Worm (Caenorhabditis elegans): ENCODE measurements around the gene fbxa-2.
A peak's percentile ranks its signal among the peaks of the same experiment; 100 is the strongest.

Gene fbxa-2

ce11 chrV:16297070-16297469 lies 27.6 kb upstream of the fbxa-2 start, which contains the start of gene srbc-83:
Gene srbc-83 (plus strand): TSS chrV:16297370.
- TF ChIP-seq dmd-4 (tag; optimal IDR thresholded peaks at IDR 0.05): no peak

- TF ChIP-seq sma-3 (GFP tag; optimal IDR thresholded peaks at IDR 0.05): no peak
- no peak for TF ChIP-seq nhr-21 (tag; optimal IDR thresholded peaks at IDR 0.05)
- TF ChIP-seq mdl-1 (tag; optimal IDR thresholded peaks at IDR 0.05): no peak
- TF ChIP-seq lin-11 (tag; optimal IDR thresholded peaks at IDR 0.05): no peak
- no peak for TF ChIP-seq alr-1 (tag; optimal IDR thresholded peaks at IDR 0.05)
- no peak for TF ChIP-seq gmeb-1 (tag; optimal IDR thresholded peaks at IDR 0.05)
Observed at ce11 chrV:16292409-16292808, 23.0 kb upstream of the fbxa-2 start, which contains the start of gene oac-5. Gene oac-5 (plus strand): TSS chrV:16292709.

ce11 chrV:16287619-16288018 lies 18.2 kb upstream of the fbxa-2 start, which contains the start of gene F28G4.3:
Gene F28G4.3 (minus strand): TSS chrV:16287719.
- TF ChIP-seq nhr-25 (tag; optimal IDR thresholded peaks at IDR 0.05): no peak
- TF ChIP-seq unc-39 (tag; optimal IDR thresholded peaks at IDR 0.05): no peak
- TF ChIP-seq mab-5 (tag; optimal IDR thresholded peaks at IDR 0.05): no peak
- no peak for TF ChIP-seq ztf-11 (tag; optimal IDR thresholded peaks at IDR 0.05)
- no peak for TF ChIP-seq sma-3 (GFP tag; optimal IDR thresholded peaks at IDR 0.05)
- TF ChIP-seq ceh-16 (tag; optimal IDR thresholded peaks at IDR 0.05): no peak
- TF ChIP-seq lin-13 (GFP tag; optimal IDR thresholded peaks at IDR 0.05): no peak
- no peak for TF ChIP-seq elt-3 (tag; optimal IDR thresholded peaks at IDR 0.05)
- TF ChIP-seq ztf-4 (tag; optimal IDR thresholded peaks at IDR 0.05): no peak
- no peak for TF ChIP-seq nhr-129 (tag; optimal IDR thresholded peaks at IDR 0.05)
- TF ChIP-seq ama-1 (optimal IDR thresholded peaks at IDR 0.05): no peak
- no peak for TF ChIP-seq R02D3.7 (tag; optimal IDR thresholded peaks at IDR 0.05)
- TF ChIP-seq nhr-21 (tag; optimal IDR thresholded peaks at IDR 0.05): no peak
- TF ChIP-seq dmd-4 (tag; optimal IDR thresholded peaks at IDR 0.05): no peak
- TF ChIP-seq snpc-4 (tag; optimal IDR thresholded peaks at IDR 0.05): no peak
- no peak for TF ChIP-seq nhr-6 (tag; optimal IDR thresholded peaks at IDR 0.05)
- TF ChIP-seq sma-9 (GFP tag; optimal IDR thresholded peaks at IDR 0.05): no peak
- TF ChIP-seq sma-9 (tag; optimal IDR thresholded peaks at IDR 0.05): no peak
- TF ChIP-seq nhr-77 (tag; optimal IDR thresholded peaks at IDR 0.05): no peak
- TF ChIP-seq ztf-1 (GFP tag; conservative IDR thresholded peaks at IDR 0.05): no peak

- no peak for TF ChIP-seq sem-4 (tag; optimal IDR thresholded peaks at IDR 0.05)
- no peak for TF ChIP-seq R02D3.7 (tag; optimal IDR thresholded peaks at IDR 0.05)
- no peak for TF ChIP-seq nhr-25 (tag; optimal IDR thresholded peaks at IDR 0.05)
- no peak for TF ChIP-seq nhr-21 (tag; optimal IDR thresholded peaks at IDR 0.05)
- TF ChIP-seq ceh-82 (tag; optimal IDR thresholded peaks at IDR 0.05): no peak
- TF ChIP-seq mbf-1 (tag; optimal IDR thresholded peaks at IDR 0.05): no peak
- no peak for TF ChIP-seq nhr-23 (tag; optimal IDR thresholded peaks at IDR 0.05)
- no peak for TF ChIP-seq ztf-1 (GFP tag; conservative IDR thresholded peaks at IDR 0.05)
- TF ChIP-seq lin-11 (tag; optimal IDR thresholded peaks at IDR 0.05): no peak
- no peak for TF ChIP-seq nhr-12 (tag; optimal IDR thresholded peaks at IDR 0.05)
- TF ChIP-seq unc-55 (GFP tag; optimal IDR thresholded peaks at IDR 0.05): no peak
Observed at ce11 chrV:16285794-16286193, 16.3 kb upstream of the fbxa-2 start, which contains the start of gene F28G4.4. Gene F28G4.4 (minus strand): TSS chrV:16285894.

ce11 chrV:16282147-16282546 lies 12.7 kb upstream of the fbxa-2 start, which contains the start of gene F28G4.2:
Gene F28G4.2 (minus strand): TSS chrV:16282321.
- TF ChIP-seq R02D3.7 (tag; optimal IDR thresholded peaks at IDR 0.05) (no peak), blmp-1 (tag; optimal IDR thresholded peaks at IDR 0.05; ENCODE audit: insufficient read depth) (peak; percentile 40)

ce11 chrV:16277918-16278317 lies 8.5 kb upstream of the fbxa-2 start, which contains the start of gene cyp-37B1:
Gene cyp-37B1 (plus strand): TSS chrV:16278116.
- no peak for TF ChIP-seq unc-55 (GFP tag; optimal IDR thresholded peaks at IDR 0.05)
- TF ChIP-seq fos-1 (tag; optimal IDR thresholded peaks at IDR 0.05): peak; percentile 64
- peak; percentile 76 for TF ChIP-seq sma-9 (GFP tag; optimal IDR thresholded peaks at IDR 0.05)
- TF ChIP-seq sma-9 (tag; optimal IDR thresholded peaks at IDR 0.05): no peak
- no peak for TF ChIP-seq nhr-21 (tag; optimal IDR thresholded peaks at IDR 0.05)
- no peak for TF ChIP-seq peb-1 (tag; optimal IDR thresholded peaks at IDR 0.05)
- no peak for TF ChIP-seq skn-1 (tag; optimal IDR thresholded peaks at IDR 0.05)
- TF ChIP-seq nhr-129 (tag; optimal IDR thresholded peaks at IDR 0.05): no peak
- TF ChIP-seq alr-1 (tag; optimal IDR thresholded peaks at IDR 0.05): no peak
- peak; percentile 45 for TF ChIP-seq gmeb-1 (tag; optimal IDR thresholded peaks at IDR 0.05)
- TF ChIP-seq R02D3.7 (tag; optimal IDR thresholded peaks at IDR 0.05): no peak
- TF ChIP-seq sem-4 (tag; optimal IDR thresholded peaks at IDR 0.05): no peak
- no peak for TF ChIP-seq nhr-237 (tag; optimal IDR thresholded peaks at IDR 0.05)
- no peak for TF ChIP-seq lin-39 (tag; optimal IDR thresholded peaks at IDR 0.05)
- no peak for TF ChIP-seq mdl-1 (tag; optimal IDR thresholded peaks at IDR 0.05)
- TF ChIP-seq ceh-82 (tag; optimal IDR thresholded peaks at IDR 0.05): no peak
- no peak for TF ChIP-seq blmp-1 (tag; optimal IDR thresholded peaks at IDR 0.05; ENCODE audit: insufficient read depth)
- no peak for TF ChIP-seq snpc-4 (tag; optimal IDR thresholded peaks at IDR 0.05)
- TF ChIP-seq aly-2 (tag; optimal IDR thresholded peaks at IDR 0.05): no peak
- no peak for TF ChIP-seq lin-13 (GFP tag; optimal IDR thresholded peaks at IDR 0.05)
- TF ChIP-seq nhr-6 (tag; optimal IDR thresholded peaks at IDR 0.05): no peak
- no peak for TF ChIP-seq ztf-4 (tag; optimal IDR thresholded peaks at IDR 0.05)
- no peak for TF ChIP-seq mbf-1 (tag; optimal IDR thresholded peaks at IDR 0.05)
- TF ChIP-seq crh-2 (tag; optimal IDR thresholded peaks at IDR 0.05): peak; percentile 10
